Worm (Caenorhabditis elegans) whole organism, L3 larva: Measurements from ENCODE around the gene fbxb-58.

Source experiments
- ceh-16 ChIP-seq: sonication (generic microtip); optimal IDR thresholded peaks from 2 replicates; lab custom pipeline; 2017; ENCODE audit warnings: missing biosample characterization, missing genetic modification characterization
- unc-39 ChIP-seq: sonication (generic microtip); optimal IDR thresholded peaks from 4 replicates; lab custom pipeline; 2017; ENCODE audit warnings: missing biosample characterization, missing genetic modification characterization

ce11 chrX:1604606-1605005 is 23.3 kb upstream of the fbxb-58 start, which contains the start of gene H11E01.3:
- TF ChIP-seq unc-39 (tag; lab: Kevin White, UChicago), result no peak
- TF ChIP-seq ceh-16 (tag; lab: Kevin White, UChicago), result no peak
